Worm (Caenorhabditis elegans) whole organism, young adult: Measurements from ENCODE around the gene K09E9.1.

Experiments
- C06A6.2 ChIP-seq: fragments of 200-800 bp; sonication (Bioruptor generic); conservative IDR thresholded peaks from 2 replicates; pipeline ENCODE4 v1.3.6; 2022; ENCODE audit warnings: missing genetic modification characterization, missing compliant biosample characterization
- F22D6.2 ChIP-seq: sonication (generic microtip); optimal IDR thresholded peaks from 2 replicates; lab custom pipeline; 2016; ENCODE audit warnings: mild to moderate bottlenecking, missing genetic modification characterization, missing compliant biosample characterization
- F33H1.4 ChIP-seq: fragments of 200-800 bp; sonication (Bioruptor generic); IDR thresholded peaks from 2 replicates; pipeline ENCODE4 v1.3.6; 2022; ENCODE audit warnings: missing genetic modification reagents, missing genetic modification characterization, missing compliant biosample characterization
- F39B2.1 ChIP-seq: fragments of 200-800 bp; sonication (Bioruptor generic); IDR thresholded peaks from 2 replicates; pipeline ENCODE4 v1.3.6; 2022; ENCODE audit warnings: missing genetic modification reagents, missing genetic modification characterization, missing compliant biosample characterization
- Y67H2A.10 ChIP-seq: fragments of 200-800 bp; sonication (Bioruptor generic); conservative IDR thresholded peaks from 2 replicates; pipeline ENCODE4 v1.3.6; 2022; ENCODE audit warnings: missing genetic modification reagents, missing genetic modification characterization, missing compliant biosample characterization
- Y79H2A.3 ChIP-seq: fragments of 200-800 bp; sonication (Bioruptor generic); conservative IDR thresholded peaks from 2 replicates; pipeline ENCODE4 v1.3.6; 2022; ENCODE audit warnings: missing genetic modification reagents, missing genetic modification characterization, missing compliant biosample characterization
- Y95B8A.8 ChIP-seq: fragments of 200-800 bp; sonication (Bioruptor generic); IDR thresholded peaks from 2 replicates; pipeline ENCODE4 v1.3.6; 2022; ENCODE audit warnings: missing genetic modification reagents, missing genetic modification characterization, missing compliant biosample characterization
- aptf-3 ChIP-seq: fragments of 200-800 bp; sonication (Bioruptor generic); IDR thresholded peaks from 2 replicates; pipeline ENCODE4 v1.3.6; 2022; ENCODE audit warnings: missing genetic modification characterization, missing compliant biosample characterization
- atf-7 ChIP-seq: sonication (generic microtip); optimal IDR thresholded peaks from 2 replicates; lab custom pipeline; 2017; ENCODE audit warnings: mild to moderate bottlenecking, missing genetic modification characterization, missing compliant biosample characterization
- athp-1 ChIP-seq: sonication (generic microtip); optimal IDR thresholded peaks from 2 replicates; lab custom pipeline; 2017; ENCODE audit warnings: mild to moderate bottlenecking, missing genetic modification characterization, missing compliant biosample characterization
- ceh-27 ChIP-seq: fragments of 200-800 bp; sonication (Bioruptor generic); optimal IDR thresholded peaks from 2 replicates; lab custom pipeline; 2018; ENCODE audit warnings: mild to moderate bottlenecking, missing genetic modification characterization, moderate library complexity, missing compliant biosample characterization
- die-1 ChIP-seq: sonication (generic microtip); optimal IDR thresholded peaks from 2 replicates; lab custom pipeline; 2016; ENCODE audit warnings: missing genotype, mild to moderate bottlenecking, missing genetic modification characterization, missing compliant biosample characterization
- dox-1 ChIP-seq: fragments of 200-800 bp; sonication (Bioruptor generic); IDR thresholded peaks from 2 replicates; pipeline ENCODE4 v1.3.6; 2022; ENCODE audit warnings: missing genetic modification reagents, missing genetic modification characterization, missing compliant biosample characterization
- egrh-3 ChIP-seq: fragments of 200-800 bp; sonication (Bioruptor generic); IDR thresholded peaks from 2 replicates; pipeline ENCODE4 v1.3.6; 2022; ENCODE audit warnings: missing genetic modification reagents, missing genetic modification characterization, missing compliant biosample characterization
- him-1 ChIP-seq: sonication (generic microtip); optimal IDR thresholded peaks from 2 replicates; lab custom pipeline; 2016; ENCODE audit warnings: missing genotype, missing genetic modification reagents, missing genetic modification characterization, missing compliant biosample characterization
- hmg-1.2 ChIP-seq: fragments of 200-800 bp; sonication (Bioruptor generic); IDR thresholded peaks from 2 replicates; pipeline ENCODE4 v1.3.6; 2022; ENCODE audit warnings: missing genetic modification reagents, missing genetic modification characterization, missing compliant biosample characterization
- lag-1 ChIP-seq: fragments of 200-800 bp; sonication (Bioruptor generic); IDR thresholded peaks from 2 replicates; pipeline ENCODE4 v1.3.6; 2022; ENCODE audit warnings: missing genetic modification reagents, missing genetic modification characterization, missing compliant biosample characterization
- let-526 ChIP-seq: fragments of 200-800 bp; sonication (Bioruptor generic); IDR thresholded peaks from 2 replicates; pipeline ENCODE4 v1.3.6; 2022; ENCODE audit warnings: missing genetic modification reagents, missing genetic modification characterization, missing compliant biosample characterization
- let-607 ChIP-seq, 2 experiments: fragments of 200-800 bp in 1 of 2; sonication (Bioruptor generic) in 1 of 2; sonication (generic microtip) in 1 of 2; optimal IDR thresholded peaks; 2 replicates each; lab custom pipeline; 2016 to 2018; ENCODE audit warnings: mild to moderate bottlenecking in 2 of 2, missing compliant biosample characterization in 2 of 2, missing genetic modification characterization in 2 of 2, moderate library complexity in 2 of 2, missing genotype in 1 of 2
- lin-35 ChIP-seq, 3 experiments: fragments of 150-350 bp in 2 of 3; sonication (generic microtip) in 1 of 3; optimal IDR thresholded peaks; 2 replicates each; lab custom pipeline; 2014 to 2018; ENCODE audit warnings: missing biosample characterization in 3 of 3, missing genetic modification characterization in 3 of 3, missing genetic modification reagents in 3 of 3
- lin-40 ChIP-seq: sonication (generic microtip); optimal IDR thresholded peaks from 2 replicates; lab custom pipeline; 2016; ENCODE audit warnings: missing genetic modification characterization, mild to moderate bottlenecking, missing compliant biosample characterization, missing genotype, missing genetic modification reagents
- lir-1 ChIP-seq: fragments of 200-800 bp; sonication (Bioruptor generic); conservative IDR thresholded peaks from 2 replicates; pipeline ENCODE4 v1.3.6; 2022; ENCODE audit warnings: missing genetic modification reagents, missing genetic modification characterization, missing compliant biosample characterization
- lsl-1 ChIP-seq: fragments of 200-800 bp; sonication (Bioruptor generic); optimal IDR thresholded peaks from 2 replicates; lab custom pipeline; 2018; ENCODE audit warnings: mild to moderate bottlenecking, missing genetic modification characterization, moderate library complexity, missing compliant biosample characterization
- lsy-27 ChIP-seq: sonication (generic microtip); optimal IDR thresholded peaks from 2 replicates; lab custom pipeline; 2017; ENCODE audit warnings: missing genetic modification characterization, mild to moderate bottlenecking, missing compliant biosample characterization, antibody characterized with exemption, missing genotype, borderline replicate concordance; ENCODE audit not compliant: insufficient read depth
- mel-28 ChIP-seq: sonication (generic microtip); optimal IDR thresholded peaks from 2 replicates; lab custom pipeline; 2016; ENCODE audit warnings: borderline replicate concordance, mild to moderate bottlenecking, missing genetic modification characterization, missing compliant biosample characterization
- mes-4 ChIP-seq: sonication (generic microtip); optimal IDR thresholded peaks from 2 replicates; lab custom pipeline; 2016; ENCODE audit warnings: missing genotype, missing genetic modification characterization, missing compliant biosample characterization
- nfya-1 ChIP-seq: sonication (generic microtip); optimal IDR thresholded peaks from 2 replicates; lab custom pipeline; 2017; ENCODE audit warnings: antibody characterized with exemption, missing compliant biosample characterization, missing genetic modification characterization, borderline replicate concordance; ENCODE audit not compliant: insufficient read depth
- nfya-2 ChIP-seq: fragments of 200-800 bp; sonication (Bioruptor generic); IDR thresholded peaks from 2 replicates; pipeline ENCODE4 v1.3.6; 2022; ENCODE audit warnings: missing genetic modification reagents, missing genetic modification characterization, missing compliant biosample characterization
- nhr-27 ChIP-seq: fragments of 200-800 bp; sonication (Bioruptor generic); optimal IDR thresholded peaks from 2 replicates; lab custom pipeline; 2018; ENCODE audit warnings: mild to moderate bottlenecking, missing genetic modification characterization, moderate library complexity, missing compliant biosample characterization
- nhr-80 ChIP-seq: sonication (generic microtip); optimal IDR thresholded peaks from 2 replicates; lab custom pipeline; 2016; ENCODE audit warnings: missing genetic modification characterization, missing compliant biosample characterization
- pha-4 ChIP-seq: fragments of 150-350 bp; sonication (generic microtip); optimal IDR thresholded peaks from 2 replicates; lab custom pipeline; 2014; ENCODE audit warnings: missing biosample characterization, missing genetic modification reagents, missing genetic modification characterization
- snpc-4 ChIP-seq, 5 experiments: fragments of 150-350 bp in 1 of 5; sonication (generic microtip) in 4 of 5; optimal IDR thresholded peaks; 2 replicates each; lab custom pipeline; 2014 to 2018; ENCODE audit warnings: missing genetic modification characterization in 5 of 5, missing biosample characterization in 3 of 5, antibody characterized with exemption in 2 of 5, mild to moderate bottlenecking in 2 of 5, missing compliant biosample characterization in 2 of 5, missing genotype in 2 of 5, moderate library complexity in 2 of 5, missing genetic modification reagents in 1 of 5
- tbp1 ChIP-seq: fragments of 200-800 bp; sonication (Bioruptor generic); optimal IDR thresholded peaks from 2 replicates; lab custom pipeline; 2018; ENCODE audit warnings: mild to moderate bottlenecking, missing genetic modification characterization, missing compliant biosample characterization
- tlf-1 ChIP-seq: fragments of 200-800 bp; sonication (Bioruptor generic); optimal IDR thresholded peaks from 2 replicates; lab custom pipeline; 2018; ENCODE audit warnings: mild to moderate bottlenecking, missing genetic modification characterization, missing compliant biosample characterization
- zfh-2 ChIP-seq: fragments of 200-800 bp; sonication (Bioruptor generic); conservative IDR thresholded peaks from 2 replicates; pipeline ENCODE4 v1.3.6; 2022; ENCODE audit warnings: missing genetic modification reagents, missing genetic modification characterization, missing compliant biosample characterization
- ztf-18 ChIP-seq: sonication (generic microtip); optimal IDR thresholded peaks from 2 replicates; lab custom pipeline; 2016; ENCODE audit warnings: missing genotype, mild to moderate bottlenecking, missing genetic modification characterization, missing compliant biosample characterization
- ztf-22 ChIP-seq: fragments of 200-800 bp; sonication (Bioruptor generic); optimal IDR thresholded peaks from 2 replicates; lab custom pipeline; 2018; ENCODE audit warnings: mild to moderate bottlenecking, missing genetic modification characterization, moderate library complexity, missing compliant biosample characterization
- ztf-28 ChIP-seq: fragments of 200-800 bp; sonication (Bioruptor generic); IDR thresholded peaks from 2 replicates; pipeline ENCODE4 v1.3.6; 2022; ENCODE audit warnings: missing genetic modification reagents, missing genetic modification characterization, missing compliant biosample characterization
- ztf-3 ChIP-seq: fragments of 200-800 bp; sonication (Bioruptor generic); optimal IDR thresholded peaks from 2 replicates; lab custom pipeline; 2018; ENCODE audit warnings: mild to moderate bottlenecking, missing genetic modification characterization, missing compliant biosample characterization

The K09E9.1 gene

DNA sequence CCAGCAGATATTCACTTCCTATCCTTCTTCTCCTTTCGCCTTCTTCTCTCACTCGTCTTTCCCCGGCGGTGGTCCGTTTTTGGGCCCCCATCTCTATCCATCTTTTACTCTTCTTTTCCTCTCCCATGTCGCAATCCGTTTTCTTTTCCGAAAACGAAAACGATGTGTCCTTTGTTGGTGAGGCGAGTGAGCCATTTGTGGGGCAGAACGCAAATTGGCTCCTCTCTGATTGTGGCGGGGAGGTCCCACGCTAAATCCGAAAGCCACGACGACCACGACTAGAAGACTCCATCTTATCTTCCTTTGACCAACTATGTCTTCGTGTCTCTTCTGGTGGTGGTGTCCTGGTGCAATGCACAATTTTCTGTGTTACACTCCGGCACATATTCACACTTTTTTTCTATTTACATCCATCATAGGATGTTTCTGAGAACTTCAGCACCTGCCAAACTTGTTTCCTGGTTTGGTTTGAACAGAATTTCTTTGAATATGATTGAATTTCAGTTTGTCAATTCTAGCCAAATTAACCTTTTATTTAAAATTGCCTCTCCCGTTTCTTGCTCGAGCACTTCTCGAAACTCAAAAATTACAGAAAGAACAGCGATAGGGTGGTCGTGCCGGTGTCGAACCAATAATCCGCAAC lies 46.0 kb downstream of the K09E9.1 start, which contains the start of gene pcdr-1:
Gene pcdr-1, plus strand, starts transcription at position 593 of the 643 bp plus-strand sequence.
- TF ChIP-seq zfh-2 (GFP tag; lab: Robert Waterston, UW) = peak; percentile 39; the same call in 1 of the 2 replicates
- TF ChIP-seq nfya-1 (tag; lab: Kevin White, UChicago) = no peak

- TF ChIP-seq lin-35 (GFP tag; optimal IDR thresholded peaks at IDR 0.05; lab: Kevin White, UChicago) = no peak
- no peak for TF ChIP-seq hmg-1.2
- TF ChIP-seq mes-4 (tag; lab: Kevin White, UChicago) = no peak
- no peak for TF ChIP-seq lsl-1 (GFP tag; lab: Kevin White, UChicago)
- no peak for TF ChIP-seq him-1 (tag; lab: Kevin White, UChicago)
- no peak for TF ChIP-seq atf-7 (tag; lab: Kevin White, UChicago)
- TF ChIP-seq lag-1 = no peak
- no peak for TF ChIP-seq mel-28 (tag; lab: Kevin White, UChicago)
- TF ChIP-seq athp-1 (tag; lab: Kevin White, UChicago) = no peak
- no peak for TF ChIP-seq Y79H2A.3
- no peak for TF ChIP-seq die-1 (tag; lab: Kevin White, UChicago)
- no peak for TF ChIP-seq tlf-1 (GFP tag; lab: Kevin White, UChicago)
- TF ChIP-seq let-526 (GFP tag; lab: Robert Waterston, UW) = no peak
- no peak for TF ChIP-seq aptf-3
- TF ChIP-seq ztf-28 (GFP tag; lab: Robert Waterston, UW) = no peak
- no peak for TF ChIP-seq F33H1.4
- no peak for TF ChIP-seq Y95B8A.8 (GFP tag; lab: Robert Waterston, UW)
- no peak for TF ChIP-seq nfya-2 (GFP tag; lab: Robert Waterston, UW)
- no peak for TF ChIP-seq tbp1
- TF ChIP-seq egrh-3 = peak; percentile 57; the same call in 1 of the 2 replicates
- TF ChIP-seq F39B2.1 (GFP tag; lab: Robert Waterston, UW) = no peak
- TF ChIP-seq lir-1 = 0 out of 2 replicates have a peak, but pooled peaks have one; percentile 25
- TF ChIP-seq C06A6.2 (GFP tag; lab: Robert Waterston, UW) = no peak
- no peak for TF ChIP-seq Y67H2A.10 (GFP tag; lab: Robert Waterston, UW)
- TF ChIP-seq ztf-18 (tag; lab: Kevin White, UChicago) = no peak
- no peak for TF ChIP-seq nhr-80 (tag; lab: Kevin White, UChicago)
- no peak for TF ChIP-seq nfya-1 (tag; lab: Kevin White, UChicago)
- TF ChIP-seq lsy-27 (tag; lab: Kevin White, UChicago) = no peak
- no peak for TF ChIP-seq F22D6.2
- TF ChIP-seq ztf-3 (GFP tag; lab: Kevin White, UChicago) = peak; percentile 51
- TF ChIP-seq nhr-27 (tag; lab: Kevin White, UChicago) = peak; percentile 2
- peak; percentile 48 for TF ChIP-seq ceh-27
- no peak for TF ChIP-seq ztf-22
- no peak for TF ChIP-seq dox-1
- TF ChIP-seq snpc-4 (GFP tag; optimal IDR thresholded peaks at IDR 0.05; lab: Kevin White, UChicago) = no peak
- peak in 2 of 4 experiments; percentile 38 to 64 for TF ChIP-seq snpc-4 (tag; optimal IDR thresholded peaks at IDR 0.05; lab: Kevin White, UChicago)
- no peak for TF ChIP-seq pha-4
- no peak for TF ChIP-seq lin-40 (tag; lab: Kevin White, UChicago)
- TF ChIP-seq let-607 (tag; optimal IDR thresholded peaks at IDR 0.05; lab: Kevin White, UChicago) = no peak
These were observed 47.8 kb downstream of the K09E9.1 start for ce11 chrX:15668053-15668599.
